Worm (Caenorhabditis elegans): Measurements from ENCODE around the gene sssh-1.
A peak's percentile ranks its signal among the peaks of the same experiment; 100 is the strongest.

DNA sequence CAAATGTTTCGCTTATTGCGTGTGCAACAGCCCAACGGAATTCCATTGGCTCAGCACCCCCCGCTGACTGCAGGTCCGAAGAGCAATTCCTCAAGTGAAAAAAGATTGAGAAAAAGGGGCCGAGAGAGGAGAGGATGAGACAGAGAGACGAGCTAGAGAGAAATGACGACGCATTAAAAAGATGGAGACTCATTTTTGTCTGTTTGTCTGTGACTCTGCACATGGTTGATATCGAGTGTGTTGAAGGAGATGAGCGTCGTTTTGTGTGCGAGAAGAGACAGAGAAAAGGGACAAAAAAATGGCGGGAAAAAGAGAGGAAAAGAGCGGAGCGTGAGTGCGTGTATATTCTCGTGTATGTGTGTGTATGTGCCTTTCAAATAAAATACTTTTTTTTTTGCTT, 34.7 kb upstream of the sssh-1 start:
- TF ChIP-seq dve-1 (tag; optimal IDR thresholded peaks at IDR 0.05): peak; percentile 67
- TF ChIP-seq unc-86 (tag; optimal IDR thresholded peaks at IDR 0.05): no peak
- TF ChIP-seq hlh-13 (GFP tag; optimal IDR thresholded peaks at IDR 0.05): no peak
- no peak for TF ChIP-seq pha-4 (tag; optimal IDR thresholded peaks at IDR 0.05)
- no peak for TF ChIP-seq pqm-1 (tag; optimal IDR thresholded peaks at IDR 0.05)

All from whole organism, late embryonic.